Worm (Caenorhabditis elegans) whole organism, L3 larva: ENCODE measurements around the gene try-3.

Experiments
- R02D3.7 ChIP-seq: fragments of 150-350 bp; optimal IDR thresholded peaks from 2 replicates; lab custom pipeline; 2014; ENCODE audit warnings: missing biosample characterization, missing genetic modification characterization
- ceh-16 ChIP-seq: sonication (generic microtip); optimal IDR thresholded peaks from 2 replicates; lab custom pipeline; 2017; ENCODE audit warnings: missing biosample characterization, missing genetic modification characterization
- elt-3 ChIP-seq, 3 experiments: fragments of 150-350 bp in 1 of 3; sonication (generic microtip) in 2 of 3; optimal IDR thresholded peaks; 2 replicates in 2 of 3; 4 replicates in 1 of 3; lab custom pipeline; 2014 to 2017; ENCODE audit warnings: missing biosample characterization in 3 of 3, missing genetic modification characterization in 3 of 3
- nhr-76 ChIP-seq: fragments of 150-350 bp; sonication (generic microtip); optimal IDR thresholded peaks from 5 replicates; lab custom pipeline; 2014; ENCODE audit warnings: missing biosample characterization, missing genetic modification characterization
- skn-1 ChIP-seq: fragments of 150-350 bp; optimal IDR thresholded peaks from 2 replicates; lab custom pipeline; 2014; ENCODE audit warnings: missing biosample characterization, missing genetic modification characterization
- tbx-2 ChIP-seq: sonication (generic microtip); optimal IDR thresholded peaks from 2 replicates; lab custom pipeline; 2016; ENCODE audit warnings: mild to moderate bottlenecking, missing genetic modification characterization, missing compliant biosample characterization
- unc-39 ChIP-seq: sonication (generic microtip); optimal IDR thresholded peaks from 4 replicates; lab custom pipeline; 2017; ENCODE audit warnings: missing biosample characterization, missing genetic modification characterization
- unc-62 ChIP-seq: fragments of 150-350 bp; sonication (generic microtip); optimal IDR thresholded peaks from 4 replicates; lab custom pipeline; 2014; ENCODE audit warnings: missing biosample characterization, missing genetic modification reagents, missing genetic modification characterization

- TF ChIP-seq R02D3.7 (tag; lab: Kevin White, UChicago): no peak
- TF ChIP-seq ceh-16 (tag; lab: Kevin White, UChicago): no peak
- no peak for TF ChIP-seq nhr-76 (tag; lab: Kevin White, UChicago)
- no peak for TF ChIP-seq skn-1 (tag; lab: Kevin White, UChicago)
- TF ChIP-seq unc-39 (tag; lab: Kevin White, UChicago): no peak
- TF ChIP-seq tbx-2: no peak
- no peak for TF ChIP-seq unc-62
- no peak for TF ChIP-seq elt-3 (tag; optimal IDR thresholded peaks at IDR 0.05; lab: Kevin White, UChicago)
Observed at ce11 chrIV:6605863-6606262, 48.9 kb downstream of the try-3 start, which contains the start of gene nstp-2.
